Fruit fly (Drosophila melanogaster) whole organism, embryonic: Measurements from ENCODE around the gene L2HGDH.

Experiments used
- Awh ChIP-seq: fragments of 200-800 bp; sonication (Bioruptor generic); IDR thresholded peaks from 2 replicates; pipeline ENCODE4, ENCODE4 v1.3.6; 2022; ENCODE audit warnings: missing biosample characterization, missing genetic modification characterization
- CG10565 ChIP-seq: fragments of 200-800 bp; sonication (Bioruptor generic); optimal IDR thresholded peaks from 3 replicates; lab custom pipeline; 2016; ENCODE audit warnings: missing biosample characterization, mild to moderate bottlenecking, missing genetic modification characterization
- CG14860 ChIP-seq: fragments of 200-800 bp; sonication (Bioruptor generic); IDR thresholded peaks from 3 replicates; pipeline ENCODE4 v1.3.6; 2022; ENCODE audit warnings: missing biosample characterization, missing genetic modification characterization; ENCODE audit not compliant: partially characterized antibody
- CG17829 ChIP-seq: fragments of 200-800 bp; optimal IDR thresholded peaks from 2 replicates; lab custom pipeline; 2019; ENCODE audit warnings: missing biosample characterization, mild to moderate bottlenecking, missing genetic modification characterization, moderate library complexity
- CG18011 ChIP-seq: fragments of 200-800 bp; sonication (Bioruptor generic); optimal IDR thresholded peaks from 2 replicates; lab custom pipeline; 2017; ENCODE audit warnings: missing biosample characterization, missing genetic modification characterization, mild to moderate bottlenecking, moderate library complexity, missing genotype
- CG1832 ChIP-seq: fragments of 200-800 bp; sonication (Bioruptor generic); optimal IDR thresholded peaks from 2 replicates; lab custom pipeline; 2017; ENCODE audit warnings: missing biosample characterization, mild to moderate bottlenecking, missing genetic modification characterization, inconsistent platforms
- CG33557 ChIP-seq: fragments of 200-800 bp; sonication (Bioruptor generic); optimal IDR thresholded peaks from 2 replicates; lab custom pipeline; 2019; ENCODE audit warnings: missing biosample characterization, mild to moderate bottlenecking, missing genetic modification characterization, moderate library complexity
- CG34422 ChIP-seq: fragments of 200-800 bp; sonication (Bioruptor generic); IDR thresholded peaks from 3 replicates; pipeline ENCODE4 v1.3.6; 2022; ENCODE audit warnings: missing biosample characterization, missing genetic modification characterization
- CG3726 ChIP-seq: fragments of 200-800 bp; sonication (Bioruptor generic); IDR thresholded peaks from 3 replicates; pipeline ENCODE4, ENCODE4 v1.3.6; 2022; ENCODE audit warnings: missing biosample characterization, missing genetic modification characterization
- CG3995 ChIP-seq: fragments of 200-800 bp; sonication (Bioruptor generic); optimal IDR thresholded peaks from 3 replicates; lab custom pipeline; 2016; ENCODE audit warnings: missing biosample characterization, missing genetic modification characterization
- CG42726 ChIP-seq: fragments of 200-800 bp; sonication (Bioruptor generic); IDR thresholded peaks from 2 replicates; pipeline ENCODE4 v1.3.6; 2022; ENCODE audit warnings: missing biosample characterization, missing genetic modification characterization; ENCODE audit not compliant: partially characterized antibody
- CG4820 ChIP-seq: fragments of 200-800 bp; sonication (Bioruptor generic); optimal IDR thresholded peaks from 3 replicates; lab custom pipeline; 2016; ENCODE audit warnings: missing biosample characterization, missing genetic modification characterization
- CG6683 ChIP-seq: fragments of 200-800 bp; sonication (Bioruptor generic); optimal IDR thresholded peaks from 2 replicates; lab custom pipeline; 2017; ENCODE audit warnings: missing biosample characterization, mild to moderate bottlenecking, missing genetic modification characterization, missing genetic modification reagents
- CG8924 ChIP-seq: fragments of 200-800 bp; optimal IDR thresholded peaks from 3 replicates; lab custom pipeline; 2019; ENCODE audit warnings: missing biosample characterization, mild to moderate bottlenecking, missing genetic modification characterization, moderate library complexity
- CG9609 ChIP-seq: fragments of 200-800 bp; sonication (Bioruptor generic); optimal IDR thresholded peaks from 3 replicates; lab custom pipeline; 2016; ENCODE audit warnings: missing biosample characterization, missing genetic modification characterization
- CG9876 ChIP-seq: fragments of 200-800 bp; sonication (Bioruptor generic); optimal IDR thresholded peaks from 2 replicates; lab custom pipeline; 2016; ENCODE audit warnings: missing biosample characterization, missing genetic modification characterization
- Dp ChIP-seq: fragments of 200-800 bp; sonication (Bioruptor generic); optimal IDR thresholded peaks from 2 replicates; lab custom pipeline; 2018; ENCODE audit warnings: missing biosample characterization, mild to moderate bottlenecking, missing genetic modification characterization, moderate library complexity
- HLHmδ ChIP-seq: fragments of 200-800 bp; sonication (Bioruptor generic); optimal IDR thresholded peaks from 2 replicates; lab custom pipeline; 2018; ENCODE audit warnings: missing biosample characterization, mild to moderate bottlenecking, missing genetic modification characterization, moderate library complexity
- HmgZ ChIP-seq: fragments of 200-800 bp; sonication (Bioruptor generic); optimal IDR thresholded peaks from 2 replicates; lab custom pipeline; 2018; ENCODE audit warnings: missing biosample characterization, mild to moderate bottlenecking, missing genetic modification characterization
- Hmx ChIP-seq: fragments of 200-800 bp; sonication (Bioruptor generic); optimal IDR thresholded peaks from 2 replicates; lab custom pipeline; 2016; ENCODE audit warnings: missing biosample characterization, missing genetic modification characterization
- Jarid2 ChIP-seq: fragments of 200-800 bp; sonication (Bioruptor generic); optimal IDR thresholded peaks from 3 replicates; lab custom pipeline; 2017; ENCODE audit warnings: mild to moderate bottlenecking, missing biosample characterization, missing genetic modification reagents, missing genetic modification characterization
- Med ChIP-seq: fragments of 200-800 bp; sonication (Bioruptor generic); peaks from one replicate; lab custom pipeline; 2016; ENCODE audit warnings: missing biosample characterization, missing genetic modification characterization, mild to moderate bottlenecking, inconsistent platforms, moderate library complexity
- Mes4 ChIP-seq: fragments of 200-800 bp; sonication (Bioruptor generic); optimal IDR thresholded peaks from 2 replicates; lab custom pipeline; 2016; ENCODE audit warnings: missing biosample characterization, missing genetic modification characterization
- Nf-YB ChIP-seq: fragments of 200-800 bp; sonication (Bioruptor generic); optimal IDR thresholded peaks from 3 replicates; lab custom pipeline; 2019; ENCODE audit warnings: missing biosample characterization, mild to moderate bottlenecking, missing genetic modification characterization, moderate library complexity
- Nf-YC ChIP-seq: fragments of 200-800 bp; optimal IDR thresholded peaks from 3 replicates; lab custom pipeline; 2019; ENCODE audit warnings: missing biosample characterization, mild to moderate bottlenecking, missing genetic modification characterization, moderate library complexity
- Oli ChIP-seq: fragments of 200-800 bp; sonication (Bioruptor generic); optimal IDR thresholded peaks from 2 replicates; lab custom pipeline; 2018; ENCODE audit warnings: missing biosample characterization, mild to moderate bottlenecking, missing genetic modification characterization, moderate library complexity
- ap ChIP-seq: fragments of 200-800 bp; sonication (Bioruptor generic); IDR thresholded peaks from 2 replicates; pipeline ENCODE4 v1.3.6; 2022; ENCODE audit warnings: missing biosample characterization, missing genetic modification characterization
- bsh ChIP-seq, 2 experiments: fragments of 200-800 bp; sonication (Bioruptor generic); optimal IDR thresholded peaks; 2 replicates each; lab custom pipeline; 2017 to 2018; ENCODE audit warnings: mild to moderate bottlenecking in 2 of 2, missing biosample characterization in 2 of 2, missing genetic modification characterization in 2 of 2, moderate library complexity in 1 of 2
- cad ChIP-seq: fragments of >200 bp; optimal IDR thresholded peaks from 2 replicates; lab custom pipeline; 2017; ENCODE audit warnings: missing biosample characterization, missing genetic modification characterization
- chm ChIP-seq: fragments of 200-800 bp; sonication (Bioruptor generic); IDR thresholded peaks from 2 replicates; pipeline ENCODE4 v1.3.6; 2022; ENCODE audit warnings: missing biosample characterization, missing genetic modification characterization
- ewg ChIP-seq: fragments of 200-800 bp; sonication (Bioruptor generic); optimal IDR thresholded peaks from 3 replicates; lab custom pipeline; 2017; ENCODE audit warnings: mild to moderate bottlenecking, missing biosample characterization, missing genetic modification reagents, missing genetic modification characterization
- eyg ChIP-seq: fragments of 200-800 bp; sonication (Bioruptor generic); optimal IDR thresholded peaks from 3 replicates; lab custom pipeline; 2016; ENCODE audit warnings: missing biosample characterization, missing genetic modification characterization
- fu2 ChIP-seq: fragments of 200-800 bp; sonication (Bioruptor generic); optimal IDR thresholded peaks from 2 replicates; lab custom pipeline; 2016; ENCODE audit warnings: missing biosample characterization, missing genetic modification characterization
- hb ChIP-seq: fragments of 200-800 bp; sonication (Bioruptor generic); IDR thresholded peaks from 3 replicates; pipeline ENCODE4 v1.3.6; 2022; ENCODE audit warnings: missing biosample characterization, missing genetic modification characterization; ENCODE audit not compliant: partially characterized antibody
- inv ChIP-seq: fragments of 200-800 bp; sonication (Bioruptor generic); IDR thresholded peaks from 2 replicates; pipeline ENCODE4 v1.3.6; 2022; ENCODE audit warnings: missing biosample characterization, missing genetic modification characterization; ENCODE audit not compliant: partially characterized antibody
- mam ChIP-seq: fragments of 200-800 bp; sonication (Bioruptor generic); optimal IDR thresholded peaks from 3 replicates; lab custom pipeline; 2016; ENCODE audit warnings: missing biosample characterization, missing genetic modification characterization
- nau ChIP-seq: fragments of 200-800 bp; sonication (Bioruptor generic); optimal IDR thresholded peaks from 3 replicates; lab custom pipeline; 2017; ENCODE audit warnings: missing biosample characterization, mild to moderate bottlenecking, missing genetic modification characterization, missing genetic modification reagents
- nerfin-1 ChIP-seq: fragments of 200-800 bp; sonication (Bioruptor generic); optimal IDR thresholded peaks from 3 replicates; lab custom pipeline; 2019; ENCODE audit warnings: missing biosample characterization, mild to moderate bottlenecking, missing genetic modification characterization, moderate library complexity
- nom ChIP-seq: fragments of 200-800 bp; sonication (Bioruptor generic); optimal IDR thresholded peaks from 2 replicates; lab custom pipeline; 2017; ENCODE audit warnings: missing biosample characterization, missing genetic modification characterization, mild to moderate bottlenecking, moderate library complexity, missing genetic modification reagents
- pzg ChIP-seq: fragments of 200-800 bp; sonication (Bioruptor generic); optimal IDR thresholded peaks from 3 replicates; lab custom pipeline; 2018; ENCODE audit warnings: missing biosample characterization, mild to moderate bottlenecking, missing genetic modification characterization, moderate library complexity
- ranshi ChIP-seq: fragments of 200-800 bp; sonication (Bioruptor generic); IDR thresholded peaks from 2 replicates; pipeline ENCODE4 v1.3.6; 2022; ENCODE audit warnings: missing biosample characterization, missing genetic modification characterization
- rib ChIP-seq: fragments of 200-800 bp; sonication (Bioruptor generic); IDR thresholded peaks from 2 replicates; pipeline ENCODE4 v1.3.6; 2022; ENCODE audit warnings: missing biosample characterization, missing genetic modification characterization
- sens ChIP-seq: fragments of 200-800 bp; sonication (Bioruptor generic); peaks from one replicate; lab custom pipeline; 2016; ENCODE audit warnings: missing biosample characterization, missing genetic modification characterization
- slbo ChIP-seq: fragments of 200-800 bp; sonication (Bioruptor generic); IDR thresholded peaks from 2 replicates; pipeline ENCODE4 v1.3.6; 2022; ENCODE audit warnings: missing biosample characterization, missing genetic modification characterization
- so ChIP-seq: fragments of 200-800 bp; sonication (Bioruptor generic); IDR thresholded peaks from 3 replicates; pipeline ENCODE4 v1.3.6; 2022; ENCODE audit warnings: missing biosample characterization, missing genetic modification characterization
- sob ChIP-seq: fragments of 200-800 bp; sonication (Bioruptor generic); IDR thresholded peaks from 2 replicates; pipeline ENCODE4 v1.3.6; 2022; ENCODE audit warnings: missing biosample characterization, missing genetic modification characterization
- sr ChIP-seq: fragments of 200-800 bp; sonication (Bioruptor generic); IDR thresholded peaks from 3 replicates; pipeline ENCODE4 v1.3.6; 2022; ENCODE audit warnings: missing biosample characterization, missing genetic modification characterization
- stc ChIP-seq: fragments of 200-800 bp; sonication (Bioruptor generic); IDR thresholded peaks from 2 replicates; pipeline ENCODE4 v1.3.6; 2022; ENCODE audit warnings: missing biosample characterization, missing genetic modification characterization
- tgo ChIP-seq: fragments of 200-800 bp; sonication (Bioruptor generic); IDR thresholded peaks from 3 replicates; pipeline ENCODE4 v1.3.6; 2022; ENCODE audit warnings: missing biosample characterization, missing genetic modification characterization
- twi ChIP-seq: fragments of 200-800 bp; optimal IDR thresholded peaks from 2 replicates; lab custom pipeline; 2019; ENCODE audit warnings: missing biosample characterization, mild to moderate bottlenecking, missing genetic modification characterization, moderate library complexity

The L2HGDH gene

DNA sequence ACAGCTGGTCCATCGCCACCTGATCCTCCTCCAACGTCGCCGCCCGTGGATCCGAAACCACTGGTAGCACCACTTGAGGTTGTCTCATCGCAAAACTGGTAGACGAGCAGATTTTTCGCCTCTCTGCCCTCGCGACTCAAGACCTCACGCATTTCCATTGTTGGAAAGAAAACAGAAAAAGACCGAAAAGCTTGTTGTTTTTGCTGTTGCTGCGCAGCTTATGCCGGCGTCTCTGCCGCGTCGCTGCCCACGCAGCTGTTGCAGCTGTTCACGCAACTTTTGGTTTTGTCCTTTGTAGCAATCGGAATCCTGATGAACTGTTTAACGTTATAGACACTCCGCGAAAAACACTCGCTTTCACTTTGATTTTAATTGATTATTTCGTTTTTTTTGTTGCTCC lies 30.9 kb downstream of the L2HGDH start:
- TF ChIP-seq tgo (no peak), fu2 (no peak), CG18011 (no peak), ap (GFP tag; lab: Robert Waterston, UW) (no peak), slbo (GFP tag; lab: Robert Waterston, UW) (no peak), hb (GFP tag; lab: Robert Waterston, UW) (no peak), CG3995 (GFP tag; lab: Kevin White, UChicago) (no peak), CG6683 (GFP tag; lab: Kevin White, UChicago) (no peak), eyg (GFP tag; lab: Kevin White, UChicago) (no peak), CG3726 (GFP tag; lab: Robert Waterston, UW) (no peak), bsh (GFP tag; optimal IDR thresholded peaks at IDR 0.05; lab: Kevin White, UChicago) (peak in 1 of 2 experiments; percentile 38), twi (tag; lab: Kevin White, UChicago) (no peak), CG4820 (GFP tag; lab: Kevin White, UChicago) (no peak), nom (GFP tag; lab: Kevin White, UChicago) (peak; percentile 82), CG34422 (GFP tag; lab: Robert Waterston, UW) (no peak), Med (peak; percentile 38), so (GFP tag; lab: Robert Waterston, UW) (no peak), nau (peak; percentile 11), CG9609 (GFP tag; lab: Kevin White, UChicago) (no peak)

DNA sequence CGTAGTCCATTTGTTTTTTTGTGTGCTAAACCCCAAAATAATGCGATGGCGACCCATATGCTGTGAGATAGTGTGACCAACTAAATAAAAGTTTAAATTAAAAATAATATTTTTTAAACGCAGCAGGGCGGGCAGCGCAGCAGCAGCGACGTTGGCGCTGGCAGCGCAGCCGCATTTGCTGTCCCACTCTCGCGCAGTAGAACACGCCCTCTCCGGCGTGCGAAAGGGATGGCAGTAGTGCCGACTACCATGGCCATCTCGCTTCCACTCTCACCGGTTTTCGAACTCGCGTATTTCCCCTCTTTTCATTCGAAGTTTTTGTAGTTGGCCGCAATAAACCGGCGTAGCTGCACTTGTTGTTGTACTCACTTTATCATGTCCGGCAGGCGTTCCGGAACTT lies 38.2 kb downstream of the L2HGDH start:
- TF ChIP-seq CG8924 (tag; lab: Kevin White, UChicago), result peak; percentile 5
- peak; percentile 6 for TF ChIP-seq HLHmδ (GFP tag; lab: Kevin White, UChicago)
- 0 out of 2 replicates have a peak, but pooled peaks have one; percentile 30 for TF ChIP-seq sob (GFP tag; lab: Robert Waterston, UW)
- TF ChIP-seq ewg (GFP tag; lab: Kevin White, UChicago), result peak; percentile 80
- TF ChIP-seq Jarid2, result peak; percentile 95
- TF ChIP-seq CG1832 (GFP tag; lab: Kevin White, UChicago), result peak; percentile 99
- TF ChIP-seq Hmx (GFP tag; lab: Kevin White, UChicago), result no peak
- no peak for TF ChIP-seq Awh (GFP tag; lab: Robert Waterston, UW)
- TF ChIP-seq CG14860 (GFP tag; lab: Robert Waterston, UW), result peak; percentile 51; the same call in 2 of the 3 replicates
- TF ChIP-seq sens (GFP tag; lab: Kevin White, UChicago), result peak; percentile 54
- no peak for TF ChIP-seq Dp
- no peak for TF ChIP-seq Mes4 (GFP tag; lab: Kevin White, UChicago)
- peak; percentile 27; the same call in 1 of the 2 replicates for TF ChIP-seq inv (GFP tag; lab: Robert Waterston, UW)
- TF ChIP-seq CG33557 (GFP tag; lab: Kevin White, UChicago), result peak; percentile 1
- peak; percentile 98 for TF ChIP-seq Nf-YC
- peak; percentile 15 for TF ChIP-seq nerfin-1 (tag; lab: Kevin White, UChicago)
- TF ChIP-seq cad (GFP tag; lab: Kevin White, UChicago), result peak; percentile 49
- TF ChIP-seq chm (GFP tag; lab: Robert Waterston, UW), result peak; percentile 58; the same call in 1 of the 2 replicates
- peak; percentile 78; the same call in 1 of the 2 replicates for TF ChIP-seq CG42726 (GFP tag; lab: Robert Waterston, UW)
- TF ChIP-seq Oli, result no peak
- TF ChIP-seq twi (tag; lab: Kevin White, UChicago), result peak; percentile 9
- peak; percentile 38 for TF ChIP-seq HmgZ (tag; lab: Kevin White, UChicago)
- no peak for TF ChIP-seq CG9876
- TF ChIP-seq mam, result no peak
- peak; percentile 48; the same call in 1 of the 2 replicates for TF ChIP-seq rib (GFP tag; lab: Robert Waterston, UW)
- no peak for TF ChIP-seq ranshi (GFP tag; lab: Robert Waterston, UW)
- TF ChIP-seq stc (GFP tag; lab: Robert Waterston, UW), result peak; percentile 29; the same call in 1 of the 2 replicates
- TF ChIP-seq pzg, result no peak
- TF ChIP-seq Nf-YB (GFP tag; lab: Kevin White, UChicago), result peak; percentile 96
- TF ChIP-seq CG17829 (tag; lab: Kevin White, UChicago), result peak; percentile 30
- TF ChIP-seq CG10565 (GFP tag; lab: Kevin White, UChicago), result no peak
- peak; percentile 43; the same call in 1 of the 3 replicates for TF ChIP-seq sr
